Fruit fly (Drosophila melanogaster): Measurements from ENCODE around the gene rump.

rump gene

DNA sequence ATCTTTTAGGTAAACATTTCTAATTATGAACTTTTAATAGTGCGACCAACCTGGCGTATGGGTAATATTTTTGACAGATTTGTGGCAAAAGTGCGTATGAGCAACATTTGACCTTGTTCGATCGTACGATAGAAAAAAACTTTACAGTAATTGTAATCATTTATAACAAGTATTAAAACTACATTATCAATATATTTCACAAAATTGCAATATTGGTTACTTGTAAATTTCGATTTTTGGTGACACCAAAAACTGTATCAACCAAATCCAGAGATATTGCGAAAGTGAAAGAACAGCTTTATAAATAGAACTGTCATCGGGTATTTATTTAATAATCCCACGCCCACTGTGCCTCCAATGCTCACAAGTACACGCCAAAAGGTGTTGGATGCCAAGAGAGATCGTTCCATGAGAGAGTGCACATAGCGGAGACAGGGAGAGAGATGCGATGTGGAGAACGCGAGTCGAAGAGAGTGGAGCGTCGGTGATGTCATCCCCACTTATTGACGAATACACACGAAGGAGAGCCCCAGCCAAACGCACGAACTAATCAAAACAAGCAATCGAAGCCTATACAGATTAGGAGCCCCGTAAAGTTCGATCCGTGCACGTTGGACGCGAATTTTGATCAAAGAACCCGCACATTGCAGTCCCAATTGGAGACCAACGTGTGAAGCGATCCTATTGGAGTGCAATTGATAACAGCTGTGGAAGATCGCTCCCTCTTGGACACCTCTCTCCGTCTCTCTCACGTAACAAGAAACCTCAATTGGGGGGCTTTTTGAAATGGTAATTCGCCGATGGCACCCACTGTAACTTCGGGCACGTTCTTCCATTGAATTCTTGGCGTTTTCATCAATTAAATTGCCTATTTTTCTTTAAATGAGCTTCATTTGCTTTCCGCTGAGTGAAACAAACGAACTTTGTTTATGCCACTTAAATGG lies 23.3 kb upstream of the rump start (continued):
- peak; percentile 96 for TF ChIP-seq CG2875 (GFP tag; optimal IDR thresholded peaks at IDR 0.05)
- TF ChIP-seq z (GFP tag; IDR thresholded peaks at IDR 0.05), result 0 out of 3 replicates have a peak, but pooled peaks have one; percentile 5
- TF ChIP-seq CG32767 (GFP tag; IDR thresholded peaks at IDR 0.05), result peak; percentile 87
- peak; percentile 96 for TF ChIP-seq CG34376 (GFP tag; optimal IDR thresholded peaks at IDR 0.05)
- peak; percentile 82 for TF ChIP-seq CG6272 (GFP tag; IDR thresholded peaks at IDR 0.05)
- TF ChIP-seq onecut (GFP tag; IDR thresholded peaks at IDR 0.05), result peak; percentile 80
- peak; percentile 50; the same call in 1 of the 2 replicates for TF ChIP-seq CG1024 (GFP tag; IDR thresholded peaks at IDR 0.05)
- peak; percentile 86 for TF ChIP-seq CG4404 (GFP tag; IDR thresholded peaks at IDR 0.05)
- TF ChIP-seq CG11695 (GFP tag; IDR thresholded peaks at IDR 0.05), result peak; percentile 94
- 0 out of 2 replicates have a peak, but pooled peaks have one; percentile 14 for TF ChIP-seq sim (GFP tag; IDR thresholded peaks at IDR 0.05)
- TF ChIP-seq fu2 (GFP tag; optimal IDR thresholded peaks at IDR 0.05), result peak; percentile 89
- TF ChIP-seq CG1602 (GFP tag; optimal IDR thresholded peaks at IDR 0.05), result peak; percentile 94
- peak; percentile 93 for TF ChIP-seq CG17385 (GFP tag; optimal IDR thresholded peaks at IDR 0.05)
- TF ChIP-seq H2.0 (GFP tag; IDR thresholded peaks at IDR 0.05), result peak; percentile 69
- TF ChIP-seq Sox100B (GFP tag; optimal IDR thresholded peaks at IDR 0.05), result peak; percentile 99
- TF ChIP-seq Eip74EF (GFP tag; optimal IDR thresholded peaks at IDR 0.05), result peak in 1 of 2 experiments; percentile 98
- no peak for TF ChIP-seq HLH4C (GFP tag; IDR thresholded peaks at IDR 0.05; ENCODE audit: partially characterized antibody)
- TF ChIP-seq CG13123 (GFP tag; optimal IDR thresholded peaks at IDR 0.05), result peak; percentile 87
- no peak for TF ChIP-seq cg (GFP tag; optimal IDR thresholded peaks at IDR 0.05)
- TF ChIP-seq CG33213 (GFP tag; optimal IDR thresholded peaks at IDR 0.05), result peak; percentile 67
- peak; percentile 94 for TF ChIP-seq Abd-B (GFP tag; optimal IDR thresholded peaks at IDR 0.05)
- TF ChIP-seq zen2 (GFP tag; IDR thresholded peaks at IDR 0.05; ENCODE audit: partially characterized antibody), result no peak; the same call in 2 of the 3 replicates
- peak; percentile 97 for TF ChIP-seq CG6765 (GFP tag; optimal IDR thresholded peaks at IDR 0.05)
- TF ChIP-seq bowl (GFP tag; IDR thresholded peaks at IDR 0.05), result peak; percentile 40; the same call in 1 of the 2 replicates
- TF ChIP-seq tna (GFP tag; IDR thresholded peaks at IDR 0.05; ENCODE audit: partially characterized antibody), result no peak
- peak; percentile 28 for TF ChIP-seq CG15479 (GFP tag; optimal IDR thresholded peaks at IDR 0.05)
- TF ChIP-seq Bgb (GFP tag; IDR thresholded peaks at IDR 0.05; ENCODE audit: partially characterized antibody), result peak; percentile 23; the same call in 1 of the 2 replicates
- TF ChIP-seq bsh (GFP tag; optimal IDR thresholded peaks at IDR 0.05), result peak; percentile 83 to 96
- peak; percentile 97 for TF ChIP-seq CG15269 (tag; optimal IDR thresholded peaks at IDR 0.05)
- TF ChIP-seq ind (GFP tag; optimal IDR thresholded peaks at IDR 0.05), result peak; percentile 96
- TF ChIP-seq Drgx (GFP tag; IDR thresholded peaks at IDR 0.05), result peak; percentile 91
- TF ChIP-seq CG2678 (tag; optimal IDR thresholded peaks at IDR 0.05), result peak; percentile 99
- peak; percentile 97 for TF ChIP-seq CG10147 (GFP tag; optimal IDR thresholded peaks at IDR 0.05)
- peak; percentile 86 for TF ChIP-seq CG15601 (tag; optimal IDR thresholded peaks at IDR 0.05)
- TF ChIP-seq tll (GFP tag; optimal IDR thresholded peaks at IDR 0.05), result peak in 1 of 2 experiments; percentile 38
- peak; percentile 82 for TF ChIP-seq Jarid2 (GFP tag; optimal IDR thresholded peaks at IDR 0.05)
- peak; percentile 80 for TF ChIP-seq mirr (GFP tag; optimal IDR thresholded peaks at IDR 0.05)
- TF ChIP-seq CG3065 (GFP tag; optimal IDR thresholded peaks at IDR 0.05), result peak; percentile 67
- peak; percentile 80 for TF ChIP-seq btn (GFP tag; optimal IDR thresholded peaks at IDR 0.05)
- TF ChIP-seq CG3281 (GFP tag; optimal IDR thresholded peaks at IDR 0.05), result peak; percentile 98
- TF ChIP-seq lilli (GFP tag; optimal IDR thresholded peaks at IDR 0.05), result peak; percentile 96
- TF ChIP-seq ATbp (GFP tag; optimal IDR thresholded peaks at IDR 0.05), result peak; percentile 94
- TF ChIP-seq peb (GFP tag; IDR thresholded peaks at IDR 0.05), result peak; percentile 47; the same call in 1 of the 2 replicates
- peak; percentile 97 for TF ChIP-seq CG10209 (GFP tag; optimal IDR thresholded peaks at IDR 0.05)
- peak; percentile 82 for TF ChIP-seq repo (GFP tag; optimal IDR thresholded peaks at IDR 0.05)
- TF ChIP-seq CG1832 (GFP tag; optimal IDR thresholded peaks at IDR 0.05), result no peak
